Worm (Caenorhabditis elegans): ENCODE results near the gene F36D4.5.

- TF ChIP-seq mdl-1 (tag; optimal IDR thresholded peaks at IDR 0.05) = no peak
- no peak for TF ChIP-seq nhr-11 (tag; optimal IDR thresholded peaks at IDR 0.05)
- no peak for TF ChIP-seq peb-1 (tag; optimal IDR thresholded peaks at IDR 0.05)
Measured at ce11 chrV:9386143-9386542, 39.5 kb downstream of the F36D4.5 start, which contains the start of gene hum-2.

Measured in whole organism, L2 larva.